Worm (Caenorhabditis elegans) whole organism, early embryonic: ENCODE measurements around the gene msrp-4.

ENCODE experiments used
- aly-1 ChIP-seq: sonication (generic microtip); optimal IDR thresholded peaks from 2 replicates; lab custom pipeline; 2016; ENCODE audit warnings: missing genetic modification characterization, missing compliant biosample characterization
- tra-4 ChIP-seq: sonication (generic microtip); optimal IDR thresholded peaks from 2 replicates; lab custom pipeline; 2017; ENCODE audit warnings: missing genetic modification characterization, missing compliant biosample characterization

ce11 chrII:797445-797844, 25.2 kb downstream of the msrp-4 start:
- TF ChIP-seq aly-1 (tag; lab: Kevin White, UChicago) (no peak), tra-4 (tag; lab: Kevin White, UChicago) (no peak)
